Fruit fly (Drosophila melanogaster) whole organism, embryonic: ENCODE data around the gene RpL24-like.

Source experiments
- CG10147 ChIP-seq: fragments of 200-800 bp; sonication (Bioruptor generic); optimal IDR thresholded peaks from 2 replicates; lab custom pipeline; 2019; ENCODE audit warnings: missing biosample characterization, mild to moderate bottlenecking, missing genetic modification characterization, moderate library complexity
- CG13775 ChIP-seq: fragments of 200-800 bp; sonication (Bioruptor generic); optimal IDR thresholded peaks from 3 replicates; lab custom pipeline; 2017; ENCODE audit warnings: missing biosample characterization, mild to moderate bottlenecking, missing genetic modification characterization
- CG14667 ChIP-seq: fragments of 200-800 bp; sonication (Bioruptor generic); IDR thresholded peaks from 2 replicates; pipeline ENCODE4 v1.3.6; 2022; ENCODE audit warnings: missing biosample characterization, missing genetic modification characterization
- CG14710 ChIP-seq: fragments of 200-800 bp; sonication (Bioruptor generic); optimal IDR thresholded peaks from 3 replicates; lab custom pipeline; 2019; ENCODE audit warnings: missing biosample characterization, mild to moderate bottlenecking, missing genetic modification characterization, moderate library complexity
- CG1603 ChIP-seq: fragments of 200-800 bp; sonication (Bioruptor generic); optimal IDR thresholded peaks from 2 replicates; lab custom pipeline; 2019; ENCODE audit warnings: missing biosample characterization, mild to moderate bottlenecking, missing genetic modification characterization, moderate library complexity
- CG16779 ChIP-seq: fragments of 200-800 bp; sonication (Bioruptor generic); IDR thresholded peaks from 2 replicates; pipeline ENCODE4 v1.3.6; 2022; ENCODE audit warnings: missing biosample characterization, missing genetic modification characterization
- CG16815 ChIP-seq: fragments of 200-800 bp; sonication (Bioruptor generic); optimal IDR thresholded peaks from 3 replicates; lab custom pipeline; 2017; ENCODE audit warnings: missing biosample characterization, mild to moderate bottlenecking, missing genetic modification characterization
- CG31224 ChIP-seq: fragments of 200-800 bp; sonication (Bioruptor generic); IDR thresholded peaks from 2 replicates; pipeline ENCODE4 v1.3.6; 2022; ENCODE audit warnings: missing biosample characterization, missing genetic modification characterization
- CG33557 ChIP-seq: fragments of 200-800 bp; sonication (Bioruptor generic); optimal IDR thresholded peaks from 2 replicates; lab custom pipeline; 2019; ENCODE audit warnings: missing biosample characterization, mild to moderate bottlenecking, missing genetic modification characterization, moderate library complexity
- CG34376 ChIP-seq: fragments of 200-800 bp; sonication (Bioruptor generic); optimal IDR thresholded peaks from 2 replicates; lab custom pipeline; 2018; ENCODE audit warnings: missing biosample characterization, mild to moderate bottlenecking, missing genetic modification characterization
- CG4360 ChIP-seq: fragments of 200-800 bp; sonication (Bioruptor generic); IDR thresholded peaks from 2 replicates; pipeline ENCODE4 v1.3.6; 2022; ENCODE audit warnings: missing biosample characterization, missing genetic modification characterization
- CG4707 ChIP-seq: fragments of 200-800 bp; sonication (Bioruptor generic); optimal IDR thresholded peaks from 2 replicates; lab custom pipeline; 2018; ENCODE audit warnings: missing biosample characterization, mild to moderate bottlenecking, missing genetic modification characterization, moderate library complexity
- CG7839 ChIP-seq: fragments of 200-800 bp; sonication (Bioruptor generic); optimal IDR thresholded peaks from 3 replicates; lab custom pipeline; 2018; ENCODE audit warnings: missing biosample characterization, mild to moderate bottlenecking, missing genetic modification characterization, moderate library complexity
- CG9609 ChIP-seq: fragments of 200-800 bp; sonication (Bioruptor generic); optimal IDR thresholded peaks from 3 replicates; lab custom pipeline; 2016; ENCODE audit warnings: missing biosample characterization, missing genetic modification characterization
- Gug ChIP-seq: fragments of 200-800 bp; sonication (Bioruptor generic); IDR thresholded peaks from 4 replicates; pipeline ENCODE4 v1.3.6; 2022; ENCODE audit warnings: missing biosample characterization, missing genetic modification characterization
- HLH4C ChIP-seq: fragments of 200-800 bp; sonication (Bioruptor generic); IDR thresholded peaks from 3 replicates; pipeline ENCODE4 v1.3.6; 2022; ENCODE audit warnings: missing biosample characterization, missing genetic modification characterization; ENCODE audit not compliant: partially characterized antibody
- Hmr ChIP-seq: fragments of 200-800 bp; sonication (Bioruptor generic); optimal IDR thresholded peaks from 3 replicates; lab custom pipeline; 2017; ENCODE audit warnings: mild to moderate bottlenecking, missing biosample characterization, missing genetic modification reagents, missing genetic modification characterization
- Hsf ChIP-seq: fragments of 200-800 bp; sonication (Bioruptor generic); optimal IDR thresholded peaks from 3 replicates; lab custom pipeline; 2016; ENCODE audit warnings: missing biosample characterization, missing genetic modification characterization
- NFAT ChIP-seq: fragments of 200-800 bp; sonication (Bioruptor generic); IDR thresholded peaks from 2 replicates; pipeline ENCODE4 v1.3.6; 2022; ENCODE audit warnings: missing biosample characterization, missing genetic modification characterization
- Ravus ChIP-seq: fragments of 200-800 bp; sonication (Bioruptor generic); IDR thresholded peaks from 2 replicates; pipeline ENCODE4 v1.3.6; 2022; ENCODE audit warnings: missing biosample characterization, missing genetic modification characterization
- Trl ChIP-seq, 3 experiments: fragments of >200 bp in 2 of 3; fragments of 200-800 bp in 1 of 3; sonication (Bioruptor generic) in 1 of 3; optimal IDR thresholded peaks; 2 replicates in 1 of 3; 3 replicates in 2 of 3; lab custom pipeline; 2016 to 2017; ENCODE audit warnings: missing biosample characterization in 1 of 3, missing genetic modification characterization in 1 of 3
- Vsx1 ChIP-seq: fragments of 200-800 bp; sonication (Bioruptor generic); optimal IDR thresholded peaks from 2 replicates; lab custom pipeline; 2017; ENCODE audit warnings: missing biosample characterization, mild to moderate bottlenecking, missing genetic modification characterization, missing genetic modification reagents
- Xrp1 ChIP-seq: fragments of 200-800 bp; sonication (Bioruptor generic); IDR thresholded peaks from 2 replicates; pipeline ENCODE4 v1.3.6; 2022; ENCODE audit warnings: missing biosample characterization, missing genetic modification characterization
- ac ChIP-seq: fragments of 200-800 bp; sonication (Bioruptor generic); optimal IDR thresholded peaks from 3 replicates; lab custom pipeline; 2017; ENCODE audit warnings: missing biosample characterization, mild to moderate bottlenecking, missing genetic modification characterization
- ara ChIP-seq: fragments of 200-800 bp; sonication (Bioruptor generic); IDR thresholded peaks from 2 replicates; pipeline ENCODE4 v1.3.6; 2022; ENCODE audit warnings: missing biosample characterization, missing genetic modification characterization
- bab2 ChIP-seq: fragments of 200-800 bp; sonication (Bioruptor generic); optimal IDR thresholded peaks from 2 replicates; lab custom pipeline; 2016; ENCODE audit warnings: missing biosample characterization, missing genetic modification characterization
- da ChIP-seq: fragments of 200-800 bp; sonication (Bioruptor generic); optimal IDR thresholded peaks from 2 replicates; lab custom pipeline; 2016; ENCODE audit warnings: missing biosample characterization, missing genetic modification characterization
- dysf ChIP-seq: fragments of 200-800 bp; sonication (Bioruptor generic); IDR thresholded peaks from 3 replicates; pipeline ENCODE4 v1.3.6; 2022; ENCODE audit warnings: missing biosample characterization, missing genetic modification characterization
- exex ChIP-seq: fragments of 200-800 bp; sonication (Bioruptor generic); optimal IDR thresholded peaks from 4 replicates; lab custom pipeline; 2018; ENCODE audit warnings: missing biosample characterization, mild to moderate bottlenecking, missing genetic modification characterization, moderate library complexity
- ftz-f1 ChIP-seq: fragments of 200-800 bp; sonication (Bioruptor generic); optimal IDR thresholded peaks from 2 replicates; lab custom pipeline; 2016; ENCODE audit warnings: missing biosample characterization, missing genetic modification characterization
- grau ChIP-seq: fragments of 200-800 bp; optimal IDR thresholded peaks from 3 replicates; lab custom pipeline; 2019; ENCODE audit warnings: missing biosample characterization, mild to moderate bottlenecking, missing genetic modification characterization, moderate library complexity
- grn ChIP-seq: fragments of 200-800 bp; sonication (Bioruptor generic); optimal IDR thresholded peaks from 3 replicates; lab custom pipeline; 2017; ENCODE audit warnings: missing biosample characterization, missing genetic modification characterization
- insv ChIP-seq, 2 experiments: fragments of 200-800 bp; sonication (Bioruptor generic); optimal IDR thresholded peaks; 3 replicates each; lab custom pipeline; 2016 to 2018; ENCODE audit warnings: missing biosample characterization in 2 of 2, missing genetic modification characterization in 2 of 2
- jumu ChIP-seq: fragments of 200-800 bp; sonication (Bioruptor generic); optimal IDR thresholded peaks from 3 replicates; lab custom pipeline; 2016; ENCODE audit warnings: missing biosample characterization, missing genetic modification characterization
- ken ChIP-seq: fragments of 200-800 bp; sonication (Bioruptor generic); IDR thresholded peaks from 3 replicates; pipeline ENCODE4 v1.3.6; 2022; ENCODE audit warnings: missing biosample characterization, missing genetic modification characterization
- klu ChIP-seq: fragments of 200-800 bp; sonication (Bioruptor generic); IDR thresholded peaks from 2 replicates; pipeline ENCODE4 v1.3.6; 2022; ENCODE audit warnings: missing biosample characterization, missing genetic modification characterization
- lilli ChIP-seq: fragments of 200-800 bp; sonication (Bioruptor generic); optimal IDR thresholded peaks from 3 replicates; lab custom pipeline; 2016; ENCODE audit warnings: missing biosample characterization, missing genetic modification characterization
- maf-S ChIP-seq: fragments of 200-800 bp; sonication (Bioruptor generic); optimal IDR thresholded peaks from 2 replicates; lab custom pipeline; 2016; ENCODE audit warnings: missing biosample characterization, missing genetic modification characterization
- mam ChIP-seq: fragments of 200-800 bp; sonication (Bioruptor generic); optimal IDR thresholded peaks from 3 replicates; lab custom pipeline; 2016; ENCODE audit warnings: missing biosample characterization, missing genetic modification characterization
- nau ChIP-seq: fragments of 200-800 bp; sonication (Bioruptor generic); optimal IDR thresholded peaks from 3 replicates; lab custom pipeline; 2017; ENCODE audit warnings: missing biosample characterization, mild to moderate bottlenecking, missing genetic modification characterization, missing genetic modification reagents
- salm ChIP-seq: fragments of 200-800 bp; sonication (Bioruptor generic); optimal IDR thresholded peaks from 2 replicates; lab custom pipeline; 2018; ENCODE audit warnings: missing biosample characterization, mild to moderate bottlenecking, missing genetic modification characterization
- slbo ChIP-seq: fragments of 200-800 bp; sonication (Bioruptor generic); IDR thresholded peaks from 2 replicates; pipeline ENCODE4 v1.3.6; 2022; ENCODE audit warnings: missing biosample characterization, missing genetic modification characterization
- sug ChIP-seq: fragments of 200-800 bp; optimal IDR thresholded peaks from 2 replicates; lab custom pipeline; 2019; ENCODE audit warnings: missing biosample characterization, mild to moderate bottlenecking, missing genetic modification characterization, moderate library complexity
- tx ChIP-seq: fragments of 200-800 bp; sonication (Bioruptor generic); optimal IDR thresholded peaks from 2 replicates; lab custom pipeline; 2016; ENCODE audit warnings: missing biosample characterization, missing genetic modification characterization
- vnd ChIP-seq: fragments of 200-800 bp; sonication (Bioruptor generic); IDR thresholded peaks from 3 replicates; pipeline ENCODE4 v1.3.6; 2022; ENCODE audit warnings: missing biosample characterization, missing genetic modification characterization; ENCODE audit not compliant: partially characterized antibody
- vvl ChIP-seq: fragments of 200-800 bp; sonication (Bioruptor generic); IDR thresholded peaks from 2 replicates; pipeline ENCODE4 v1.3.6; 2022; ENCODE audit warnings: missing biosample characterization, missing genetic modification characterization
- wor ChIP-seq: fragments of 200-800 bp; sonication (Bioruptor generic); IDR thresholded peaks from 2 replicates; pipeline ENCODE4 v1.3.6; 2022; ENCODE audit warnings: missing biosample characterization, missing genetic modification characterization
- z ChIP-seq: fragments of 200-800 bp; sonication (Bioruptor generic); IDR thresholded peaks from 3 replicates; pipeline ENCODE4 v1.3.6; 2022; ENCODE audit warnings: missing biosample characterization, missing genetic modification characterization

The RpL24-like gene

dm6 chr3R:11458851-11459175, 27.4 kb upstream of the RpL24-like start:
- TF ChIP-seq CG4707 = no peak
- TF ChIP-seq Gug (GFP tag; lab: Robert Waterston, UW) = no peak
- peak; percentile 27 for TF ChIP-seq ftz-f1 (GFP tag; lab: Kevin White, UChicago)
- TF ChIP-seq exex (tag; lab: Kevin White, UChicago) = peak; percentile 65
- TF ChIP-seq grn (GFP tag; lab: Kevin White, UChicago) = peak; percentile 92
- TF ChIP-seq CG34376 (GFP tag; lab: Kevin White, UChicago) = peak; percentile 28
- TF ChIP-seq klu (GFP tag; lab: Robert Waterston, UW) = 0 out of 2 replicates have a peak, but pooled peaks have one; percentile 4
- TF ChIP-seq Hsf (GFP tag; lab: Kevin White, UChicago) = no peak
- TF ChIP-seq da (GFP tag; lab: Kevin White, UChicago) = no peak
- TF ChIP-seq vnd = 0 out of 3 replicates have a peak, but pooled peaks have one; percentile 23
- TF ChIP-seq Trl (optimal IDR thresholded peaks at IDR 0.05; lab: Kevin White, UChicago) = no peak
- no peak for TF ChIP-seq Trl (GFP tag; optimal IDR thresholded peaks at IDR 0.05; lab: Kevin White, UChicago)
- TF ChIP-seq sug (tag; lab: Kevin White, UChicago) = peak; percentile 40

DNA sequence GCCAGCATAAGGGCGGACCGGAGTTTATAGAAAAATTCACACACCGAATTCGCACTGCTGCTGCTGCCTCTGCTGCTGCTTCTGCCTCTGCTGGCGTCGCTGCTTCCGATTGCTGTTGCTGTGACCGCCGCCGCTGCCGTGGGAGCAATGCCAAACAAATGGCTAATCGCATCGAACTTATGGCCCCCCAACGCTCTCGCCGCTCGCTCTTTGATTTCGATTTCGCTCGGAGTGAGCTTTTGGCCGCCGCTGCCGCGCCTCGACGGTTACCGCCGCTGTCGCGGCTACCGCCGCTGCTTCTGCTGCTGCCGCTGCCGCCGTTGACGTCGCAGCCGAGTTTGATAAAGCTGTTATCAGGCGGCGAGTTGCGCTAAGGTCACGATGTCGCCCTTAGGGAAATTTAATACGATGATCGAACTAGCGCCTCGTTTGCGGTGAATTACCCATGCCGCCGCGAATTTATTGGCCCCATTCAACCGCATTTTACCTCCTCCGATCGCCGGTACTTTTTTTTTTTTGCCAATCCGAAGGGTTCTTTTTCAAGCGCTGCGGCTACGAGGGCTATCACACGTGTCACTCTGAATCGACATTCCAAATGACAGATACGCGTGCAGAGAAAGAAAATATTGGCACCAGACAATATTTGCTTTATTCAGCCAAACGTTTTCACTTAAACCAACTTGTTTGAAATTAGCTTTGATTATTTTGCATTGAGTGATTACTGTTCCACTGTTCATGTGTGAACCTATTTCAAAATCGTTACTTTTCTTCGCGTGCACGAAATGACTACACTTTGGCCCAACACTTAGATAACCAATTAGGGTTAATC, 26.9 kb upstream of the RpL24-like start:
- TF ChIP-seq wor (GFP tag; lab: Robert Waterston, UW) (peak; percentile 43; the same call in 1 of the 2 replicates), CG16815 (GFP tag; lab: Kevin White, UChicago) (no peak), maf-S (GFP tag; lab: Kevin White, UChicago) (no peak), CG31224 (GFP tag; lab: Robert Waterston, UW) (peak; percentile 68; the same call in 1 of the 2 replicates), Ravus (peak; percentile 41), dysf (GFP tag; lab: Robert Waterston, UW) (peak; percentile 89), CG16779 (GFP tag; lab: Robert Waterston, UW) (peak; percentile 45; the same call in 1 of the 2 replicates), nau (GFP tag; lab: Kevin White, UChicago) (peak; percentile 1), CG14667 (peak; percentile 82), ac (GFP tag; lab: Kevin White, UChicago) (no peak), Xrp1 (GFP tag; lab: Robert Waterston, UW) (peak; percentile 74), insv (GFP tag; optimal IDR thresholded peaks at IDR 0.05; lab: Kevin White, UChicago) (no peak), Vsx1 (GFP tag; lab: Kevin White, UChicago) (peak; percentile 38), CG14710 (tag; lab: Kevin White, UChicago) (peak; percentile 18), jumu (GFP tag; lab: Kevin White, UChicago) (peak; percentile 66), HLH4C (no peak), CG13775 (GFP tag; lab: Kevin White, UChicago) (peak; percentile 55), bab2 (GFP tag; lab: Kevin White, UChicago) (peak; percentile 47), tx (GFP tag; lab: Kevin White, UChicago) (peak; percentile 48), NFAT (GFP tag; lab: Robert Waterston, UW) (peak; percentile 71), z (GFP tag; lab: Robert Waterston, UW) (no peak), Hmr (GFP tag; lab: Kevin White, UChicago) (peak; percentile 74), CG10147 (GFP tag; lab: Kevin White, UChicago) (peak; percentile 8), grau (tag; lab: Kevin White, UChicago) (peak; percentile 72), salm (no peak), CG34376 (GFP tag; lab: Kevin White, UChicago) (no peak), CG4360 (GFP tag; lab: Robert Waterston, UW) (no peak), CG7839 (tag; lab: Kevin White, UChicago) (peak; percentile 76), CG1603 (tag; lab: Kevin White, UChicago) (peak; percentile 66), CG33557 (GFP tag; lab: Kevin White, UChicago) (no peak), CG9609 (GFP tag; lab: Kevin White, UChicago) (peak; percentile 64), ken (peak; percentile 43; the same call in 1 of the 3 replicates), vvl (GFP tag; lab: Robert Waterston, UW) (peak; percentile 77; the same call in 1 of the 2 replicates), lilli (GFP tag; lab: Kevin White, UChicago) (peak; percentile 62), slbo (GFP tag; lab: Robert Waterston, UW) (peak; percentile 91), ara (GFP tag; lab: Robert Waterston, UW) (peak; percentile 67; the same call in 1 of the 2 replicates), mam (GFP tag; lab: Kevin White, UChicago) (peak; percentile 68)
